Worm (Caenorhabditis elegans) whole organism, L3 larva: ENCODE results near the gene try-8.

Experiments
- egl-27 ChIP-seq: sonication (generic microtip); optimal IDR thresholded peaks from 4 replicates; lab custom pipeline; 2017; ENCODE audit warnings: missing biosample characterization, missing genetic modification reagents, missing genetic modification characterization
- lin-39 ChIP-seq: fragments of 150-350 bp; optimal IDR thresholded peaks from 2 replicates; lab custom pipeline; 2018; ENCODE audit warnings: missing biosample characterization, missing genetic modification reagents, missing genetic modification characterization
- nhr-67 ChIP-seq: fragments of 150-350 bp; optimal IDR thresholded peaks from 2 replicates; lab custom pipeline; 2014; ENCODE audit warnings: missing biosample characterization, missing genetic modification characterization
- nhr-76 ChIP-seq: fragments of 150-350 bp; sonication (generic microtip); optimal IDR thresholded peaks from 5 replicates; lab custom pipeline; 2014; ENCODE audit warnings: missing biosample characterization, missing genetic modification characterization
- pha-4 ChIP-seq: fragments of 150-350 bp; optimal IDR thresholded peaks from 2 replicates; lab custom pipeline; 2014; ENCODE audit warnings: missing biosample characterization, missing genetic modification reagents, missing genetic modification characterization
- unc-62 ChIP-seq: fragments of 150-350 bp; sonication (generic microtip); optimal IDR thresholded peaks from 4 replicates; lab custom pipeline; 2014; ENCODE audit warnings: missing biosample characterization, missing genetic modification reagents, missing genetic modification characterization

ce11 chrV:7436509-7436908 is 17.6 kb downstream of the try-8 start:
- TF ChIP-seq lin-39 (tag; lab: Kevin White, UChicago) (no peak), nhr-76 (tag; lab: Kevin White, UChicago) (no peak), egl-27 (tag; lab: Kevin White, UChicago) (no peak), unc-62 (GFP tag; lab: Kevin White, UChicago) (no peak), nhr-67 (no peak), pha-4 (tag; lab: Kevin White, UChicago) (no peak)
